Fruit fly (Drosophila melanogaster) whole organism, embryonic: ENCODE data around the gene Z600.

ENCODE experiments used
- Awh ChIP-seq: fragments of 200-800 bp; sonication (Bioruptor generic); IDR thresholded peaks from 2 replicates; pipeline ENCODE4, ENCODE4 v1.3.6; 2022; ENCODE audit warnings: missing biosample characterization, missing genetic modification characterization
- Bdp1 ChIP-seq: fragments of 200-800 bp; sonication (Bioruptor generic); optimal IDR thresholded peaks from 3 replicates; lab custom pipeline; 2016; ENCODE audit warnings: missing biosample characterization, missing genetic modification characterization
- CG12391 ChIP-seq: fragments of 200-800 bp; sonication (Bioruptor generic); optimal IDR thresholded peaks from 3 replicates; lab custom pipeline; 2018; ENCODE audit warnings: missing biosample characterization, mild to moderate bottlenecking, missing genetic modification characterization, moderate library complexity
- CG12942 ChIP-seq: fragments of 200-800 bp; sonication (Bioruptor generic); optimal IDR thresholded peaks from 3 replicates; lab custom pipeline; 2016; ENCODE audit warnings: missing biosample characterization, missing genetic modification characterization
- CG13624 ChIP-seq: fragments of 200-800 bp; sonication (Bioruptor generic); optimal IDR thresholded peaks from 2 replicates; lab custom pipeline; 2016; ENCODE audit warnings: missing biosample characterization, missing genetic modification characterization
- CG14014 ChIP-seq: fragments of 200-800 bp; sonication (Bioruptor generic); IDR thresholded peaks from 2 replicates; pipeline ENCODE4 v1.3.6; 2022; ENCODE audit warnings: missing biosample characterization, missing genetic modification characterization
- CG2199 ChIP-seq: fragments of 200-800 bp; sonication (Bioruptor generic); IDR thresholded peaks from 3 replicates; pipeline ENCODE4 v1.3.6; 2022; ENCODE audit warnings: missing biosample characterization, missing genetic modification characterization
- CG32767 ChIP-seq: fragments of 200-800 bp; sonication (Bioruptor generic); IDR thresholded peaks from 2 replicates; pipeline ENCODE4 v1.3.6; 2022; ENCODE audit warnings: missing biosample characterization, missing genetic modification characterization
- CG33557 ChIP-seq: fragments of 200-800 bp; sonication (Bioruptor generic); optimal IDR thresholded peaks from 2 replicates; lab custom pipeline; 2019; ENCODE audit warnings: missing biosample characterization, mild to moderate bottlenecking, missing genetic modification characterization, moderate library complexity
- CG3995 ChIP-seq: fragments of 200-800 bp; sonication (Bioruptor generic); optimal IDR thresholded peaks from 3 replicates; lab custom pipeline; 2016; ENCODE audit warnings: missing biosample characterization, missing genetic modification characterization
- CG4328 ChIP-seq: fragments of 200-800 bp; sonication (Bioruptor generic); optimal IDR thresholded peaks from 3 replicates; lab custom pipeline; 2017; ENCODE audit warnings: missing biosample characterization, missing genetic modification reagents, missing genetic modification characterization
- CG4360 ChIP-seq: fragments of 200-800 bp; sonication (Bioruptor generic); IDR thresholded peaks from 2 replicates; pipeline ENCODE4 v1.3.6; 2022; ENCODE audit warnings: missing biosample characterization, missing genetic modification characterization
- CG5953 ChIP-seq: fragments of 200-800 bp; sonication (Bioruptor generic); IDR thresholded peaks from 2 replicates; pipeline ENCODE4 v1.3.6; 2022; ENCODE audit warnings: missing biosample characterization, missing genetic modification characterization
- CG6683 ChIP-seq: fragments of 200-800 bp; sonication (Bioruptor generic); optimal IDR thresholded peaks from 2 replicates; lab custom pipeline; 2017; ENCODE audit warnings: missing biosample characterization, mild to moderate bottlenecking, missing genetic modification characterization, missing genetic modification reagents
- CG6854 ChIP-seq: fragments of 200-800 bp; sonication (Bioruptor generic); optimal IDR thresholded peaks from 3 replicates; lab custom pipeline; 2017; ENCODE audit warnings: missing biosample characterization, mild to moderate bottlenecking, missing genetic modification characterization
- CG7271 ChIP-seq: fragments of 200-800 bp; sonication (Bioruptor generic); optimal IDR thresholded peaks from 2 replicates; lab custom pipeline; 2018; ENCODE audit warnings: missing biosample characterization, mild to moderate bottlenecking, missing genetic modification characterization, moderate library complexity
- CG8281 ChIP-seq: fragments of 200-800 bp; sonication (Bioruptor generic); optimal IDR thresholded peaks from 2 replicates; lab custom pipeline; 2018; ENCODE audit warnings: missing biosample characterization, mild to moderate bottlenecking, missing genetic modification characterization, moderate library complexity
- CG9215 ChIP-seq: fragments of 200-800 bp; sonication (Bioruptor generic); IDR thresholded peaks from 2 replicates; pipeline ENCODE4 v1.3.6; 2022; ENCODE audit warnings: missing biosample characterization, missing genetic modification characterization
- CG9876 ChIP-seq: fragments of 200-800 bp; sonication (Bioruptor generic); optimal IDR thresholded peaks from 2 replicates; lab custom pipeline; 2016; ENCODE audit warnings: missing biosample characterization, missing genetic modification characterization
- CkIIα-i1 ChIP-seq: fragments of 200-800 bp; sonication (Bioruptor generic); IDR thresholded peaks from 2 replicates; pipeline ENCODE4 v1.3.6; 2022; ENCODE audit warnings: missing biosample characterization, missing genetic modification characterization
- CoRest ChIP-seq: fragments of 200-800 bp; sonication (Bioruptor generic); optimal IDR thresholded peaks from 3 replicates; lab custom pipeline; 2018; ENCODE audit warnings: missing biosample characterization, mild to moderate bottlenecking, missing genetic modification characterization, moderate library complexity
- Dad ChIP-seq: fragments of 200-800 bp; sonication (Bioruptor generic); optimal IDR thresholded peaks from 3 replicates; lab custom pipeline; 2016; ENCODE audit warnings: missing biosample characterization, missing genetic modification characterization
- Doc3 ChIP-seq: fragments of 200-800 bp; sonication (Bioruptor generic); IDR thresholded peaks from 3 replicates; pipeline ENCODE4 v1.3.6; 2022; ENCODE audit warnings: missing biosample characterization, missing genetic modification characterization; ENCODE audit not compliant: partially characterized antibody
- Dp ChIP-seq: fragments of 200-800 bp; sonication (Bioruptor generic); optimal IDR thresholded peaks from 2 replicates; lab custom pipeline; 2018; ENCODE audit warnings: missing biosample characterization, mild to moderate bottlenecking, missing genetic modification characterization, moderate library complexity
- Eip74EF ChIP-seq, 2 experiments: fragments of 200-800 bp in 1 of 2; fragments of >200 bp in 1 of 2; sonication (Bioruptor generic) in 1 of 2; optimal IDR thresholded peaks; 2 replicates each; lab custom pipeline; 2017 to 2019; ENCODE audit warnings: missing biosample characterization in 2 of 2, missing genetic modification characterization in 2 of 2, mild to moderate bottlenecking in 1 of 2, moderate library complexity in 1 of 2
- Hmx ChIP-seq: fragments of 200-800 bp; sonication (Bioruptor generic); optimal IDR thresholded peaks from 2 replicates; lab custom pipeline; 2016; ENCODE audit warnings: missing biosample characterization, missing genetic modification characterization
- Hr3 ChIP-seq: fragments of 200-800 bp; sonication (Bioruptor generic); optimal IDR thresholded peaks from 3 replicates; lab custom pipeline; 2016; ENCODE audit warnings: missing biosample characterization, missing genetic modification characterization
- Lhr ChIP-seq: fragments of 200-800 bp; sonication (Bioruptor generic); optimal IDR thresholded peaks from 3 replicates; lab custom pipeline; 2017; ENCODE audit warnings: mild to moderate bottlenecking, missing biosample characterization, missing genetic modification reagents, missing genetic modification characterization
- Neu2 ChIP-seq: fragments of 200-800 bp; sonication (Bioruptor generic); optimal IDR thresholded peaks from 3 replicates; lab custom pipeline; 2016; ENCODE audit warnings: missing biosample characterization, missing genetic modification characterization, borderline replicate concordance
- Poxn ChIP-seq: fragments of 200-800 bp; sonication (Bioruptor generic); IDR thresholded peaks from 2 replicates; pipeline ENCODE4 v1.3.6; 2022; ENCODE audit warnings: missing biosample characterization, missing genetic modification characterization
- Rfx ChIP-seq: fragments of 200-800 bp; sonication (Bioruptor generic); IDR thresholded peaks from 2 replicates; pipeline ENCODE4 v1.3.6; 2022; ENCODE audit warnings: missing biosample characterization, missing genetic modification characterization
- TFAM ChIP-seq: fragments of 200-800 bp; sonication (Bioruptor generic); optimal IDR thresholded peaks from 2 replicates; lab custom pipeline; 2017; ENCODE audit warnings: missing biosample characterization, missing genetic modification characterization, inconsistent platforms
- Xrp1 ChIP-seq: fragments of 200-800 bp; sonication (Bioruptor generic); IDR thresholded peaks from 2 replicates; pipeline ENCODE4 v1.3.6; 2022; ENCODE audit warnings: missing biosample characterization, missing genetic modification characterization
- ac ChIP-seq: fragments of 200-800 bp; sonication (Bioruptor generic); optimal IDR thresholded peaks from 3 replicates; lab custom pipeline; 2017; ENCODE audit warnings: missing biosample characterization, mild to moderate bottlenecking, missing genetic modification characterization
- btn ChIP-seq: fragments of 200-800 bp; sonication (Bioruptor generic); optimal IDR thresholded peaks from 2 replicates; lab custom pipeline; 2016; ENCODE audit warnings: missing biosample characterization, missing genetic modification characterization
- chinmo ChIP-seq: fragments of 200-800 bp; sonication (Bioruptor generic); IDR thresholded peaks from 4 replicates; pipeline ENCODE4 v1.3.6; 2022; ENCODE audit warnings: missing biosample characterization, missing genetic modification characterization; ENCODE audit not compliant: partially characterized antibody
- dan ChIP-seq: fragments of 200-800 bp; sonication (Bioruptor generic); IDR thresholded peaks from 2 replicates; pipeline ENCODE4 v1.3.6; 2022; ENCODE audit warnings: missing biosample characterization, missing genetic modification characterization
- gsb-n ChIP-seq: fragments of 200-800 bp; sonication (Bioruptor generic); optimal IDR thresholded peaks from 3 replicates; lab custom pipeline; 2018; ENCODE audit warnings: missing biosample characterization, mild to moderate bottlenecking, missing genetic modification characterization
- ind ChIP-seq: fragments of 200-800 bp; sonication (Bioruptor generic); optimal IDR thresholded peaks from 3 replicates; lab custom pipeline; 2016; ENCODE audit warnings: missing biosample characterization, missing genetic modification characterization
- kah ChIP-seq: fragments of 200-800 bp; sonication (Bioruptor generic); optimal IDR thresholded peaks from 2 replicates; lab custom pipeline; 2018; ENCODE audit warnings: missing biosample characterization, mild to moderate bottlenecking, missing genetic modification characterization
- ken ChIP-seq: fragments of 200-800 bp; sonication (Bioruptor generic); IDR thresholded peaks from 3 replicates; pipeline ENCODE4 v1.3.6; 2022; ENCODE audit warnings: missing biosample characterization, missing genetic modification characterization
- lola ChIP-seq, 3 experiments: fragments of >200 bp in 2 of 3; fragments of 200-800 bp in 1 of 3; sonication (Bioruptor generic) in 1 of 3; optimal IDR thresholded peaks; 2 replicates each; lab custom pipeline; 2017 to 2019; ENCODE audit warnings: missing biosample characterization in 3 of 3, missing genetic modification characterization in 3 of 3, mild to moderate bottlenecking in 1 of 3, moderate library complexity in 1 of 3
- phol ChIP-seq: fragments of 200-800 bp; sonication (Bioruptor generic); optimal IDR thresholded peaks from 3 replicates; lab custom pipeline; 2018; ENCODE audit warnings: missing biosample characterization, mild to moderate bottlenecking, missing genetic modification characterization, moderate library complexity
- pnt ChIP-seq: fragments of 200-800 bp; sonication (Bioruptor generic); optimal IDR thresholded peaks from 3 replicates; lab custom pipeline; 2016; ENCODE audit warnings: missing biosample characterization, missing genetic modification characterization
- row ChIP-seq: fragments of 200-800 bp; sonication (Bioruptor generic); IDR thresholded peaks from 3 replicates; pipeline ENCODE4 v1.3.6; 2022; ENCODE audit warnings: missing biosample characterization, missing genetic modification characterization
- schlank ChIP-seq: fragments of 200-800 bp; sonication (Bioruptor generic); optimal IDR thresholded peaks from 2 replicates; lab custom pipeline; 2018; ENCODE audit warnings: missing biosample characterization, mild to moderate bottlenecking, missing genetic modification characterization
- scrt ChIP-seq: fragments of 200-800 bp; sonication (Bioruptor generic); optimal IDR thresholded peaks from 2 replicates; lab custom pipeline; 2018; ENCODE audit warnings: missing biosample characterization, mild to moderate bottlenecking, missing genetic modification characterization, moderate library complexity
- seq ChIP-seq: fragments of 200-800 bp; sonication (Bioruptor generic); IDR thresholded peaks from 2 replicates; pipeline ENCODE4 v1.3.6; 2022; ENCODE audit warnings: missing biosample characterization, missing genetic modification characterization
- slp2 ChIP-seq: fragments of 200-800 bp; sonication (Bioruptor generic); optimal IDR thresholded peaks from 2 replicates; lab custom pipeline; 2016; ENCODE audit warnings: missing biosample characterization, missing genetic modification characterization
- sob ChIP-seq: fragments of 200-800 bp; sonication (Bioruptor generic); IDR thresholded peaks from 2 replicates; pipeline ENCODE4 v1.3.6; 2022; ENCODE audit warnings: missing biosample characterization, missing genetic modification characterization
- vfl ChIP-seq: fragments of 200-800 bp; sonication (Bioruptor generic); optimal IDR thresholded peaks from 2 replicates; lab custom pipeline; 2016; ENCODE audit warnings: missing biosample characterization, missing genetic modification characterization

The Z600 gene

dm6 chr3L:15516440-15516839 lies 7.6 kb downstream of the Z600 start (continued):
- TF ChIP-seq CG3995 (GFP tag; lab: Kevin White, UChicago) = peak; percentile 30
- TF ChIP-seq row (GFP tag; lab: Robert Waterston, UW) = no peak
- TF ChIP-seq Poxn (GFP tag; lab: Robert Waterston, UW) = no peak
- TF ChIP-seq lola (GFP tag; optimal IDR thresholded peaks at IDR 0.05; lab: Kevin White, UChicago) = peak in 1 of 3 experiments; percentile 57
- 0 out of 2 replicates have a peak, but pooled peaks have one; percentile 25 for TF ChIP-seq Rfx (GFP tag; lab: Robert Waterston, UW)
- no peak for TF ChIP-seq CoRest
- no peak for TF ChIP-seq ac (GFP tag; lab: Kevin White, UChicago)
- TF ChIP-seq chinmo (GFP tag; lab: Robert Waterston, UW) = no peak
- TF ChIP-seq CG8281 (tag; lab: Kevin White, UChicago) = no peak
- TF ChIP-seq gsb-n = no peak
- no peak for TF ChIP-seq kah (GFP tag; lab: Kevin White, UChicago)
- no peak for TF ChIP-seq CG13624 (GFP tag; lab: Kevin White, UChicago)
- TF ChIP-seq CkIIα-i1 (GFP tag; lab: Robert Waterston, UW) = no peak
- TF ChIP-seq Bdp1 (GFP tag; lab: Kevin White, UChicago) = no peak
- peak; percentile 12 for TF ChIP-seq Dp (GFP tag; lab: Kevin White, UChicago)
- no peak for TF ChIP-seq CG12942 (GFP tag; lab: Kevin White, UChicago)
- TF ChIP-seq CG14014 (GFP tag; lab: Robert Waterston, UW) = peak; percentile 27; the same call in 1 of the 2 replicates
- TF ChIP-seq phol = no peak
- TF ChIP-seq Neu2 (GFP tag; lab: Kevin White, UChicago) = no peak
- no peak for TF ChIP-seq schlank (tag; lab: Kevin White, UChicago)
- TF ChIP-seq CG5953 (GFP tag; lab: Robert Waterston, UW) = no peak
- TF ChIP-seq CG6854 (GFP tag; lab: Kevin White, UChicago) = no peak
- TF ChIP-seq Eip74EF (GFP tag; optimal IDR thresholded peaks at IDR 0.05; lab: Kevin White, UChicago) = no peak
- no peak for TF ChIP-seq CG7271 (tag; lab: Kevin White, UChicago)
- TF ChIP-seq vfl (GFP tag; lab: Kevin White, UChicago) = no peak
- TF ChIP-seq pnt (GFP tag; lab: Kevin White, UChicago) = no peak
- no peak for TF ChIP-seq dan (GFP tag; lab: Robert Waterston, UW)
- no peak for TF ChIP-seq CG33557 (GFP tag; lab: Kevin White, UChicago)
- TF ChIP-seq Doc3 (GFP tag; lab: Robert Waterston, UW) = 0 out of 3 replicates have a peak, but pooled peaks have one; percentile 36
- no peak for TF ChIP-seq ind (GFP tag; lab: Kevin White, UChicago)
- TF ChIP-seq TFAM (GFP tag; lab: Kevin White, UChicago) = no peak
- no peak for TF ChIP-seq scrt (GFP tag; lab: Kevin White, UChicago)
- peak; percentile 14; the same call in 1 of the 3 replicates for TF ChIP-seq CG2199
- no peak for TF ChIP-seq sob

dm6 chr3L:15516956-15517355 lies 8.1 kb downstream of the Z600 start, which contains the start of gene CG13454:
Gene CG13454 (minus strand): TSS chr3L:15517056.
- no peak for TF ChIP-seq Dad
- TF ChIP-seq CG9215 (GFP tag; lab: Robert Waterston, UW) = no peak
- TF ChIP-seq Awh (GFP tag; lab: Robert Waterston, UW) = 0 out of 2 replicates have a peak, but pooled peaks have one; percentile 10
- no peak for TF ChIP-seq ind (GFP tag; lab: Kevin White, UChicago)
- TF ChIP-seq Hmx = no peak
- no peak for TF ChIP-seq CG4360 (GFP tag; lab: Robert Waterston, UW)
- TF ChIP-seq slp2 (GFP tag; lab: Kevin White, UChicago) = no peak
- 0 out of 2 replicates have a peak, but pooled peaks have one; percentile 8 for TF ChIP-seq Xrp1 (GFP tag; lab: Robert Waterston, UW)
- no peak for TF ChIP-seq CG6683 (GFP tag; lab: Kevin White, UChicago)
- TF ChIP-seq CG9876 (GFP tag; lab: Kevin White, UChicago) = no peak
- TF ChIP-seq Hr3 = no peak
- no peak for TF ChIP-seq seq (GFP tag; lab: Robert Waterston, UW)
- TF ChIP-seq CG4328 (GFP tag; lab: Kevin White, UChicago) = no peak
- no peak for TF ChIP-seq ken (GFP tag; lab: Robert Waterston, UW)
- TF ChIP-seq Lhr = no peak
- TF ChIP-seq CG32767 = no peak
- no peak for TF ChIP-seq btn
- no peak for TF ChIP-seq CG12391 (tag; lab: Kevin White, UChicago)
- no peak for TF ChIP-seq Rfx (GFP tag; lab: Robert Waterston, UW)
